Worm (Caenorhabditis elegans): ENCODE measurements around the gene W01H2.2.

DNA sequence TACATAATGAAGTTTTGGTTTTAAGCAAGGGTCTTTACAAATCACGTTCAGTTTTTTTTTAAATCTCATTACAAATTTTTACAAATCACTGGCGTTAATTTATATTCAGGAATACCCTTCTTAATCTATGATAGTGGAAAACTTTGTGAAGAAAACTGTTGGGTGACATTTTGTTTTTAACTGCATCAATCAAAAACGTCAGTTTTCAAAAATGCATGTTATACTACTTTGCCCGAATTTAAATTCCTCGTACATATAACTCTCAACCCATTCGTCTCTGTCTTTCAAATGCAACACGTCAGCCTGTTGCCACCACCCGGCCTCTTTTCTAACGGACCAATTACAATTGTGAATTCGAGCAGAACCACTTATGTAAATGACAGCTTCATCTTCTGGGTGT lies 30.7 kb upstream of the W01H2.2 start, which contains the start of gene hlh-13:
- no peak for TF ChIP-seq pha-4 (GFP tag; IDR thresholded peaks at IDR 0.05)
- no peak for TF ChIP-seq pha-4 (tag; optimal IDR thresholded peaks at IDR 0.05)
- TF ChIP-seq nhr-28 (tag; optimal IDR thresholded peaks at IDR 0.05) = no peak
- TF ChIP-seq lin-13 (GFP tag; optimal IDR thresholded peaks at IDR 0.05) = no peak
- no peak for TF ChIP-seq ceh-82 (tag; optimal IDR thresholded peaks at IDR 0.05)
- TF ChIP-seq ZK546.5 (tag; optimal IDR thresholded peaks at IDR 0.05) = no peak
- TF ChIP-seq R02D3.7 (tag; optimal IDR thresholded peaks at IDR 0.05) = no peak
- no peak for TF ChIP-seq unc-130 (GFP tag; optimal IDR thresholded peaks at IDR 0.05)
- no peak for TF ChIP-seq unc-39 (tag; optimal IDR thresholded peaks at IDR 0.05)
- TF ChIP-seq mep-1 (tag; optimal IDR thresholded peaks at IDR 0.05) = no peak
